Worm (Caenorhabditis elegans) whole organism, L3 larva: ENCODE measurements around the gene pxd-1.

Experiments used
- ceh-82 ChIP-seq: fragments of 150-350 bp; optimal IDR thresholded peaks from 2 replicates; lab custom pipeline; 2014; ENCODE audit warnings: missing biosample characterization, missing genetic modification characterization
- elt-2 ChIP-seq: sonication (generic microtip); optimal IDR thresholded peaks from 2 replicates; lab custom pipeline; 2016; ENCODE audit warnings: missing genetic modification reagents, mild to moderate bottlenecking, missing genetic modification characterization, missing compliant biosample characterization
- elt-3 ChIP-seq, 3 experiments: fragments of 150-350 bp in 1 of 3; sonication (generic microtip) in 2 of 3; optimal IDR thresholded peaks; 2 replicates in 2 of 3; 4 replicates in 1 of 3; lab custom pipeline; 2014 to 2017; ENCODE audit warnings: missing biosample characterization in 3 of 3, missing genetic modification characterization in 3 of 3
- hmg-11 ChIP-seq: sonication (generic microtip); optimal IDR thresholded peaks from 2 replicates; lab custom pipeline; 2016; ENCODE audit warnings: missing genetic modification characterization, missing compliant biosample characterization
- lin-15B ChIP-seq: fragments of 150-350 bp; optimal IDR thresholded peaks from 2 replicates; lab custom pipeline; 2014; ENCODE audit warnings: missing biosample characterization, missing genetic modification characterization
- mdl-1 ChIP-seq: fragments of 150-350 bp; optimal IDR thresholded peaks from 2 replicates; lab custom pipeline; 2014; ENCODE audit warnings: missing biosample characterization, missing genetic modification characterization
- nfya-1 ChIP-seq: sonication (generic microtip); optimal IDR thresholded peaks from 2 replicates; lab custom pipeline; 2017; ENCODE audit warnings: missing genetic modification characterization, mild to moderate bottlenecking, missing compliant biosample characterization, antibody characterized with exemption, moderate library complexity; ENCODE audit not compliant: insufficient read depth
- pha-4 ChIP-seq: fragments of 150-350 bp; optimal IDR thresholded peaks from 2 replicates; lab custom pipeline; 2014; ENCODE audit warnings: missing biosample characterization, missing genetic modification reagents, missing genetic modification characterization
- skn-1 ChIP-seq: fragments of 150-350 bp; optimal IDR thresholded peaks from 2 replicates; lab custom pipeline; 2014; ENCODE audit warnings: missing biosample characterization, missing genetic modification characterization
- ztf-11 ChIP-seq: fragments of 150-350 bp; optimal IDR thresholded peaks from 2 replicates; lab custom pipeline; 2014; ENCODE audit warnings: missing biosample characterization, missing genetic modification characterization

DNA sequence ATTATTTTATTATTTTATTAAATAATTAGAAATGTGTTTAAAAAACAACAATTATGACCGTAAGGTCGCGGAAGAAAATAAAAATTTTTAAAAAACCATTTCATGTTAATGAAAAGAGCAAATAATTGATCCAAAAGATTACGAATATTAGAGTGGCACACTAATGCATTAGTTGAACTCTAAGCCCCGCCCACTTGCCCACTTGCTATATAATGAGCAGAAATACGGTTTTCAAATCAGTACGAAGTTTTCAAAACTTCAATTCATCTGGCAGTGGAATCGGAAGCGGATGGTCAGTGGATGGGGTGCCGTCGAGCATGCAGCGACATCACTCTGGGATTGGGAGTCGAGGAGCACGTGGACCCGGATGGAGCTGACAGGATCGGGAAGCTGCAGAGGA, 18.2 kb upstream of the pxd-1 start, which contains the start of gene C36E8.6:
- TF ChIP-seq lin-15B, result no peak
- TF ChIP-seq hmg-11 (tag; lab: Kevin White, UChicago), result no peak
- no peak for TF ChIP-seq elt-3 (tag; optimal IDR thresholded peaks at IDR 0.05; lab: Kevin White, UChicago)
- TF ChIP-seq pha-4 (tag; lab: Kevin White, UChicago), result no peak
- no peak for TF ChIP-seq mdl-1 (tag; lab: Kevin White, UChicago)
- no peak for TF ChIP-seq ztf-11
- TF ChIP-seq skn-1 (tag; lab: Kevin White, UChicago), result no peak
- no peak for TF ChIP-seq elt-2 (tag; lab: Kevin White, UChicago)
- TF ChIP-seq ceh-82 (tag; lab: Kevin White, UChicago), result no peak
- no peak for TF ChIP-seq nfya-1 (tag; lab: Kevin White, UChicago)
